Worm (Caenorhabditis elegans) whole organism, L4/young adult: ENCODE measurements around the gene H41C03.1.

Source experiments
- W03F9.2 ChIP-seq: fragments of 150-350 bp; optimal IDR thresholded peaks from 2 replicates; lab custom pipeline; 2014; ENCODE audit warnings: missing biosample characterization, missing genetic modification characterization
- him-1 ChIP-seq: sonication (generic microtip); optimal IDR thresholded peaks from 2 replicates; lab custom pipeline; 2016; ENCODE audit warnings: missing genotype, missing genetic modification reagents, missing genetic modification characterization, missing compliant biosample characterization

DNA sequence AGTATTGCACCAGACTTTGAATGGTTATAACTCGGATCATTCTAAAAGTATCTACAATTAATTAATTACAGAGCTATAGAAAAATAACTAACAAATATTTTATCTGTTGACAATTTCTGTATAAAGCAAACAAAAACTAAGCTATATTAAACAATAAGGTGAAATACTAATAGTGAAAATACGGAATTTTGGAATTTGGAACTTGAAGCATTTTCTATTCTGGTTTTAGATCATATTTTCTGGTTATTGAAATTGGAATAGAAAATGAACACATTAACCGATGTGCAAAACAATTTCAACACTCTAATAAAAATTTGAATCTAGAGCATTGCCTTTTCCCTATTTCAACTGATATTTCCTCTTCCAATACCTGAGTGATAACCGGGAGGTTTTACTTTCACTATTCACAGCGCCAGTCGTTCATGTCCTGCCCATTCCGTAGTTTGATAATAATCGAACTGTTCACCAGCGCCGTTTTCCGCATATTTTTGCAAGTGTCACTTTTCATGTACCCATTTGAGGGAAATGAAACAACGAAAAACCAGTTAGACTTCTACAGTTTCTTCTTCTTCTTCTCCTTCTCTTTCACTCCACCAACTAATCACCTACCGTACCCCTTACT lies 45.8 kb downstream of the H41C03.1 start:
- TF ChIP-seq him-1 (tag; lab: Kevin White, UChicago) (no peak), W03F9.2 (tag; lab: Kevin White, UChicago) (peak; percentile 16)
